Fruit fly (Drosophila melanogaster): Measurements from ENCODE around the gene CG5704.

CG5704 gene

dm6 chr3L:2164031-2164537 lies 6.7 kb downstream of the CG5704 start (continued):
- TF ChIP-seq CG2116 (GFP tag; optimal IDR thresholded peaks at IDR 0.05) (no peak), ac (GFP tag; optimal IDR thresholded peaks at IDR 0.05) (no peak), mam (GFP tag; optimal IDR thresholded peaks at IDR 0.05) (peak; percentile 23), Stat92E (GFP tag; optimal IDR thresholded peaks at IDR 0.05) (no peak), phol (tag; optimal IDR thresholded peaks at IDR 0.05) (peak; percentile 70), psq (GFP tag; optimal IDR thresholded peaks at IDR 0.05) (no peak), toy (GFP tag; IDR thresholded peaks at IDR 0.05) (no peak), CG10267 (tag; optimal IDR thresholded peaks at IDR 0.05) (no peak), CG13123 (GFP tag; optimal IDR thresholded peaks at IDR 0.05) (no peak), CG15479 (GFP tag; optimal IDR thresholded peaks at IDR 0.05) (no peak), repo (GFP tag; optimal IDR thresholded peaks at IDR 0.05) (no peak), CG7786 (GFP tag; optimal IDR thresholded peaks at IDR 0.05) (no peak), Poxn (GFP tag; IDR thresholded peaks at IDR 0.05) (no peak), nmo (GFP tag; optimal IDR thresholded peaks at IDR 0.05) (peak; percentile 29), Ravus (GFP tag; IDR thresholded peaks at IDR 0.05) (no peak), CG34422 (GFP tag; IDR thresholded peaks at IDR 0.05) (peak; percentile 61; the same call in 2 of the 3 replicates), chn (GFP tag; optimal IDR thresholded peaks at IDR 0.05) (no peak), CG6813 (GFP tag; optimal IDR thresholded peaks at IDR 0.05) (peak; percentile 4), NK7.1 (GFP tag; optimal IDR thresholded peaks at IDR 0.05) (no peak), hth (optimal IDR thresholded peaks at IDR 0.05) (no peak), CG5245 (GFP tag; optimal IDR thresholded peaks at IDR 0.05) (peak; percentile 52), ara (GFP tag; IDR thresholded peaks at IDR 0.05) (no peak), en (GFP tag; optimal IDR thresholded peaks at IDR 0.05) (no peak), fd102C (GFP tag; optimal IDR thresholded peaks at IDR 0.05) (no peak), ems (GFP tag; optimal IDR thresholded peaks at IDR 0.05) (no peak), CG30020 (tag; optimal IDR thresholded peaks at IDR 0.05) (no peak), cg (GFP tag; optimal IDR thresholded peaks at IDR 0.05) (no peak), H15 (GFP tag; IDR thresholded peaks at IDR 0.05) (peak; percentile 62; the same call in 2 of the 3 replicates), CG5180 (GFP tag; optimal IDR thresholded peaks at IDR 0.05) (no peak), chm (GFP tag; IDR thresholded peaks at IDR 0.05) (no peak), zfh1 (GFP tag; IDR thresholded peaks at IDR 0.05) (peak; percentile 74), CG1647 (GFP tag; optimal IDR thresholded peaks at IDR 0.05) (no peak), CG11696 (GFP tag; IDR thresholded peaks at IDR 0.05) (no peak), Lpt (GFP tag; optimal IDR thresholded peaks at IDR 0.05) (no peak), Mes4 (GFP tag; optimal IDR thresholded peaks at IDR 0.05) (no peak), sens (GFP tag) (peak; percentile 95), CG9932 (GFP tag; IDR thresholded peaks at IDR 0.05) (no peak), CoRest (tag; optimal IDR thresholded peaks at IDR 0.05) (no peak), Eip74EF (GFP tag; optimal IDR thresholded peaks at IDR 0.05) (no peak), CG17361 (GFP tag; IDR thresholded peaks at IDR 0.05) (peak; percentile 65), CG1233 (GFP tag; optimal IDR thresholded peaks at IDR 0.05) (no peak), Atf6 (GFP tag; IDR thresholded peaks at IDR 0.05) (no peak), Hr39 (optimal IDR thresholded peaks at IDR 0.05) (no peak), CG34376 (GFP tag; optimal IDR thresholded peaks at IDR 0.05) (no peak), Atf-2 (GFP tag; optimal IDR thresholded peaks at IDR 0.05) (no peak), org-1 (GFP tag; optimal IDR thresholded peaks at IDR 0.05) (no peak), tna (GFP tag; IDR thresholded peaks at IDR 0.05; ENCODE audit: partially characterized antibody) (no peak), sqz (GFP tag; optimal IDR thresholded peaks at IDR 0.05) (peak; percentile 10), lilli (GFP tag; optimal IDR thresholded peaks at IDR 0.05) (no peak), rib (GFP tag; IDR thresholded peaks at IDR 0.05) (no peak), Camta (GFP tag; optimal IDR thresholded peaks at IDR 0.05) (peak; percentile 64), pita (GFP tag; optimal IDR thresholded peaks at IDR 0.05) (no peak), CG1024 (GFP tag; IDR thresholded peaks at IDR 0.05) (no peak)

Data from whole organism, embryonic.